Worm (Caenorhabditis elegans) whole organism, L4/young adult: ENCODE data around the gene zag-1.

Source experiments
- W03F9.2 ChIP-seq: fragments of 150-350 bp; optimal IDR thresholded peaks from 2 replicates; lab custom pipeline; 2014; ENCODE audit warnings: missing biosample characterization, missing genetic modification characterization
- him-1 ChIP-seq: sonication (generic microtip); optimal IDR thresholded peaks from 2 replicates; lab custom pipeline; 2016; ENCODE audit warnings: missing genotype, missing genetic modification reagents, missing genetic modification characterization, missing compliant biosample characterization

DNA sequence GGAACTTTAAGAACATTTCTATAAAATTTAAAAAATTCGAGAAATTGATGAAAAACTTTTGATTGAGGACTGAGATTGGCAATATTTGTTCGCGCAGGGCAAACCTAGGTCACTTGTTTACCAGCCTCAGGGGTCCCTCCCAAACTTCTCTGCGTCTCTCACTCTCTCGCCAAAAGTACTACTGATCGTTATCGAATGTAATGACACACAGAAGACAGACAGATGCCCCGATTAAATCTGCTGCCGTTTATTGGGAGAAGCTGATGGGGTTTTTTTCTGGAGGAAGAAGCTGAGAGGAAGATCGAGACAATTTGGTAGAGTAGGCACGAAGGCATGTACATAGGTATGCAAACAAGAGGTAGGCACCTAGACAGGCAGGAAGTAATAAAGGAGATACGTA, 30.3 kb upstream of the zag-1 start:
- no peak for TF ChIP-seq him-1 (tag; lab: Kevin White, UChicago)
- TF ChIP-seq W03F9.2 (tag; lab: Kevin White, UChicago), result no peak
